Worm (Caenorhabditis elegans) whole organism, early embryonic: ENCODE data around the gene cyp-34A7.

Source experiments
- B0310.2 ChIP-seq: sonication (generic microtip); optimal IDR thresholded peaks from 2 replicates; lab custom pipeline; 2016; ENCODE audit warnings: mild to moderate bottlenecking, missing genetic modification characterization, missing compliant biosample characterization
- F13C5.2 ChIP-seq: sonication (generic microtip); optimal IDR thresholded peaks from 2 replicates; lab custom pipeline; 2017; ENCODE audit warnings: mild to moderate bottlenecking, missing genetic modification characterization, inconsistent platforms, missing compliant biosample characterization
- aly-1 ChIP-seq: sonication (generic microtip); optimal IDR thresholded peaks from 2 replicates; lab custom pipeline; 2016; ENCODE audit warnings: missing genetic modification characterization, missing compliant biosample characterization
- ama-1 ChIP-seq: fragments of 150-350 bp; optimal IDR thresholded peaks from 2 replicates; lab custom pipeline; 2014
- ceh-13 ChIP-seq: fragments of 200-800 bp; sonication (Bioruptor generic); optimal IDR thresholded peaks from 2 replicates; lab custom pipeline; 2018; ENCODE audit warnings: mild to moderate bottlenecking, missing genetic modification characterization, missing compliant biosample characterization
- ceh-36 ChIP-seq: sonication (generic microtip); optimal IDR thresholded peaks from 2 replicates; lab custom pipeline; 2016; ENCODE audit warnings: missing genetic modification characterization, inconsistent platforms, missing compliant biosample characterization
- ets-7 ChIP-seq: sonication (generic microtip); optimal IDR thresholded peaks from 2 replicates; lab custom pipeline; 2016; ENCODE audit warnings: missing genotype, missing genetic modification characterization, missing compliant biosample characterization
- flt-1 ChIP-seq: fragments of 200-800 bp; sonication (Bioruptor generic); IDR thresholded peaks from 2 replicates; pipeline ENCODE4 v1.3.6; 2022; ENCODE audit warnings: missing genetic modification characterization, missing compliant biosample characterization
- hmbx-1 ChIP-seq: sonication (generic microtip); optimal IDR thresholded peaks from 2 replicates; lab custom pipeline; 2016; ENCODE audit warnings: mild to moderate bottlenecking, missing genetic modification characterization, missing compliant biosample characterization
- hmg-4 ChIP-seq: fragments of 200-800 bp; sonication (Bioruptor generic); optimal IDR thresholded peaks from 2 replicates; lab custom pipeline; 2018; ENCODE audit warnings: mild to moderate bottlenecking, missing genetic modification characterization, missing compliant biosample characterization
- hnd-1 ChIP-seq: sonication (generic microtip); optimal IDR thresholded peaks from 2 replicates; lab custom pipeline; 2016; ENCODE audit warnings: missing genetic modification characterization, missing compliant biosample characterization
- pes-1 ChIP-seq: fragments of 200-800 bp; sonication (Bioruptor generic); IDR thresholded peaks from 2 replicates; pipeline ENCODE4 v1.3.6; 2022; ENCODE audit warnings: missing genetic modification reagents, missing genetic modification characterization, missing compliant biosample characterization
- scrt-1 ChIP-seq: fragments of 200-800 bp; sonication (Bioruptor generic); IDR thresholded peaks from 2 replicates; pipeline ENCODE4 v1.3.6; 2022; ENCODE audit warnings: missing genetic modification characterization, missing compliant biosample characterization
- sea-1 ChIP-seq: fragments of 200-800 bp; sonication (Bioruptor generic); conservative IDR thresholded peaks from 2 replicates; pipeline ENCODE4 v1.3.6; 2022; ENCODE audit warnings: missing genetic modification characterization, missing compliant biosample characterization
- tbx-11 ChIP-seq: fragments of 200-800 bp; sonication (Bioruptor generic); IDR thresholded peaks from 2 replicates; pipeline ENCODE4 v1.3.6; 2022; ENCODE audit warnings: missing genetic modification characterization, missing compliant biosample characterization
- tbx-37 ChIP-seq: fragments of 200-800 bp; sonication (Bioruptor generic); conservative IDR thresholded peaks from 2 replicates; pipeline ENCODE4 v1.3.6; 2022; ENCODE audit warnings: missing genetic modification reagents, missing genetic modification characterization, missing compliant biosample characterization
- tra-4 ChIP-seq: sonication (generic microtip); optimal IDR thresholded peaks from 2 replicates; lab custom pipeline; 2017; ENCODE audit warnings: missing genetic modification characterization, missing compliant biosample characterization

The cyp-34A7 gene

ce11 chrV:3989070-3989469, 25.5 kb upstream of the cyp-34A7 start, which contains the start of gene nlp-27:
Gene nlp-27, plus strand, starts transcription at chrV:3989378.
- no peak for TF ChIP-seq tbx-11 (GFP tag; lab: Robert Waterston, UW)
- TF ChIP-seq tra-4 (tag; lab: Kevin White, UChicago) = no peak

- TF ChIP-seq ama-1 (lab: Kevin White, UChicago) (no peak), tbx-37 (GFP tag; lab: Robert Waterston, UW) (no peak), scrt-1 (GFP tag; lab: Robert Waterston, UW) (no peak), ceh-36 (tag; lab: Kevin White, UChicago) (no peak), sea-1 (GFP tag; lab: Robert Waterston, UW) (no peak), B0310.2 (tag; lab: Kevin White, UChicago) (no peak), aly-1 (tag; lab: Kevin White, UChicago) (no peak), pes-1 (GFP tag; lab: Robert Waterston, UW) (no peak), flt-1 (GFP tag; lab: Robert Waterston, UW) (no peak), tbx-11 (GFP tag; lab: Robert Waterston, UW) (no peak), ceh-13 (GFP tag; lab: Kevin White, UChicago) (no peak), hnd-1 (tag; lab: Kevin White, UChicago) (no peak), hmg-4 (GFP tag; lab: Kevin White, UChicago) (no peak)
These were observed 24.0 kb upstream of the cyp-34A7 start, which contains the start of gene nlp-28 for ce11 chrV:3987616-3988015. Gene nlp-28, plus strand, starts transcription at chrV:3987900.

ce11 chrV:3985104-3985503, 21.5 kb upstream of the cyp-34A7 start:
- TF ChIP-seq sea-1 (GFP tag; lab: Robert Waterston, UW) = no peak
- TF ChIP-seq flt-1 (GFP tag; lab: Robert Waterston, UW) = no peak
- no peak for TF ChIP-seq hmbx-1 (tag; lab: Kevin White, UChicago)
- no peak for TF ChIP-seq F13C5.2

ce11 chrV:3984178-3984577, 20.6 kb upstream of the cyp-34A7 start, which contains the start of gene nlp-29:
Gene nlp-29, plus strand, starts transcription at chrV:3984425.
- TF ChIP-seq aly-1 (tag; lab: Kevin White, UChicago) (no peak), hmbx-1 (tag; lab: Kevin White, UChicago) (no peak), ets-7 (tag; lab: Kevin White, UChicago) (no peak), sea-1 (GFP tag; lab: Robert Waterston, UW) (no peak), hmg-4 (GFP tag; lab: Kevin White, UChicago) (no peak), flt-1 (GFP tag; lab: Robert Waterston, UW) (no peak), tra-4 (tag; lab: Kevin White, UChicago) (no peak), ama-1 (lab: Kevin White, UChicago) (no peak), hnd-1 (tag; lab: Kevin White, UChicago) (no peak), B0310.2 (tag; lab: Kevin White, UChicago) (no peak), F13C5.2 (no peak), pes-1 (GFP tag; lab: Robert Waterston, UW) (no peak), ceh-36 (tag; lab: Kevin White, UChicago) (no peak)

ce11 chrV:3981680-3982079, 18.1 kb upstream of the cyp-34A7 start, which contains the start of gene nlp-30:
Gene nlp-30, plus strand, starts transcription at chrV:3981980.
- TF ChIP-seq tbx-37 (GFP tag; lab: Robert Waterston, UW) (no peak), tra-4 (tag; lab: Kevin White, UChicago) (no peak), F13C5.2 (no peak), hmg-4 (GFP tag; lab: Kevin White, UChicago) (no peak), ets-7 (tag; lab: Kevin White, UChicago) (no peak), ceh-36 (tag; lab: Kevin White, UChicago) (no peak), scrt-1 (GFP tag; lab: Robert Waterston, UW) (no peak), B0310.2 (tag; lab: Kevin White, UChicago) (no peak), sea-1 (GFP tag; lab: Robert Waterston, UW) (no peak), flt-1 (GFP tag; lab: Robert Waterston, UW) (no peak), aly-1 (tag; lab: Kevin White, UChicago) (no peak)

ce11 chrV:3980228-3980933, 16.8 kb upstream of the cyp-34A7 start:
- TF ChIP-seq ceh-36 (tag; lab: Kevin White, UChicago) (no peak), hmg-4 (GFP tag; lab: Kevin White, UChicago) (no peak), scrt-1 (GFP tag; lab: Robert Waterston, UW) (no peak), hmbx-1 (tag; lab: Kevin White, UChicago) (no peak), B0310.2 (tag; lab: Kevin White, UChicago) (no peak), tbx-11 (GFP tag; lab: Robert Waterston, UW) (no peak)

ce11 chrV:3979819-3980218, 16.2 kb upstream of the cyp-34A7 start, which contains the start of gene nlp-31:
Gene nlp-31, plus strand, starts transcription at chrV:3980055.
- TF ChIP-seq flt-1 (GFP tag; lab: Robert Waterston, UW) = no peak
- no peak for TF ChIP-seq hmg-4 (GFP tag; lab: Kevin White, UChicago)
- TF ChIP-seq hnd-1 (tag; lab: Kevin White, UChicago) = no peak
- no peak for TF ChIP-seq ets-7 (tag; lab: Kevin White, UChicago)
- TF ChIP-seq F13C5.2 = no peak
- TF ChIP-seq B0310.2 (tag; lab: Kevin White, UChicago) = no peak
- no peak for TF ChIP-seq hmbx-1 (tag; lab: Kevin White, UChicago)
- no peak for TF ChIP-seq tbx-37 (GFP tag; lab: Robert Waterston, UW)
- TF ChIP-seq ama-1 (lab: Kevin White, UChicago) = no peak
- TF ChIP-seq ceh-36 (tag; lab: Kevin White, UChicago) = no peak
- TF ChIP-seq pes-1 (GFP tag; lab: Robert Waterston, UW) = no peak
- TF ChIP-seq scrt-1 (GFP tag; lab: Robert Waterston, UW) = no peak
- TF ChIP-seq aly-1 (tag; lab: Kevin White, UChicago) = no peak
- TF ChIP-seq sea-1 (GFP tag; lab: Robert Waterston, UW) = no peak
- no peak for TF ChIP-seq tra-4 (tag; lab: Kevin White, UChicago)
- no peak for TF ChIP-seq ceh-13 (GFP tag; lab: Kevin White, UChicago)
- TF ChIP-seq tbx-11 (GFP tag; lab: Robert Waterston, UW) = no peak
